Fruit fly (Drosophila melanogaster): ENCODE measurements around the gene obst-H.

DNA sequence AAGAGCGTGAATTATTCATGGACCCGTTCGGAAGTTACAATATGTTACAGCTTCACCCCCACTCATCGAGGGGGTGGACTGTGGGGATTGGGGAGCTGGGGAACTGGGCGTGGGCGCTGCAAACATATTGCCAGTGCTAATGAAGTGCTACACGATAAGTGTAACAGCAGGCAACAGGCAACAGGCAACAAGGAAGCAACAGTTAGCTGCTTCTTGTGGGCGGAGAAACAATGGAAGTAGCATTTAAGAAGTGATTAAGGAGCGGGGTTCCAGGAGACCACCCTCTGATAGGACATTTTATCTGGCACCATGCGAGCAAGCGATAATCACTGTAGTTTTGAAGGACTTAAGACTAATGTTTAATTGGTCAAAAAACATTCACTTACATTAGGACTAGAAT, 12.2 kb upstream of the obst-H start:
- TF ChIP-seq az2 (GFP tag; optimal IDR thresholded peaks at IDR 0.05) (no peak), CG18011 (GFP tag; optimal IDR thresholded peaks at IDR 0.05) (no peak), CG8478 (optimal IDR thresholded peaks at IDR 0.05) (no peak), en (GFP tag; optimal IDR thresholded peaks at IDR 0.05) (no peak), CG17328 (GFP tag; IDR thresholded peaks at IDR 0.05) (no peak)

Measured in whole organism, embryonic.